Worm (Caenorhabditis elegans): ENCODE measurements around the gene C44H9.7.

- no peak for TF ChIP-seq T26A5.8 (tag; optimal IDR thresholded peaks at IDR 0.05)
- TF ChIP-seq F10E7.11 (tag; optimal IDR thresholded peaks at IDR 0.05), result no peak
- TF ChIP-seq nfyb-1 (GFP tag; IDR thresholded peaks at IDR 0.05), result no peak
These were observed 46.6 kb upstream of the C44H9.7 start for ce11 chrV:12901301-12901700.
